Worm (Caenorhabditis elegans) whole organism, young adult: ENCODE results near the gene nhr-139.

Experiments used
- ama-1 ChIP-seq, 3 experiments: fragments of 150-350 bp in 1 of 3; sonication (generic microtip) in 2 of 3; optimal IDR thresholded peaks; 2 replicates each; lab custom pipeline; 2014 to 2018; ENCODE audit warnings: missing biosample characterization in 2 of 3, missing genetic modification characterization in 2 of 3, missing genetic modification reagents in 2 of 3
- ets-4 ChIP-seq: fragments of 200-800 bp; sonication (Bioruptor generic); optimal IDR thresholded peaks from 2 replicates; lab custom pipeline; 2018; ENCODE audit warnings: mild to moderate bottlenecking, missing genetic modification characterization, missing compliant biosample characterization
- lin-26 ChIP-seq: fragments of 200-800 bp; sonication (Bioruptor generic); IDR thresholded peaks from 2 replicates; pipeline ENCODE4 v1.3.6; 2022; ENCODE audit warnings: missing genetic modification reagents, missing genetic modification characterization, missing compliant biosample characterization
- snpc-4 ChIP-seq, 5 experiments: fragments of 150-350 bp in 1 of 5; sonication (generic microtip) in 4 of 5; optimal IDR thresholded peaks; 2 replicates each; lab custom pipeline; 2014 to 2018; ENCODE audit warnings: missing genetic modification characterization in 5 of 5, missing biosample characterization in 3 of 5, antibody characterized with exemption in 2 of 5, mild to moderate bottlenecking in 2 of 5, missing compliant biosample characterization in 2 of 5, missing genotype in 2 of 5, moderate library complexity in 2 of 5, missing genetic modification reagents in 1 of 5
- ztf-28 ChIP-seq: fragments of 200-800 bp; sonication (Bioruptor generic); IDR thresholded peaks from 2 replicates; pipeline ENCODE4 v1.3.6; 2022; ENCODE audit warnings: missing genetic modification reagents, missing genetic modification characterization, missing compliant biosample characterization

DNA sequence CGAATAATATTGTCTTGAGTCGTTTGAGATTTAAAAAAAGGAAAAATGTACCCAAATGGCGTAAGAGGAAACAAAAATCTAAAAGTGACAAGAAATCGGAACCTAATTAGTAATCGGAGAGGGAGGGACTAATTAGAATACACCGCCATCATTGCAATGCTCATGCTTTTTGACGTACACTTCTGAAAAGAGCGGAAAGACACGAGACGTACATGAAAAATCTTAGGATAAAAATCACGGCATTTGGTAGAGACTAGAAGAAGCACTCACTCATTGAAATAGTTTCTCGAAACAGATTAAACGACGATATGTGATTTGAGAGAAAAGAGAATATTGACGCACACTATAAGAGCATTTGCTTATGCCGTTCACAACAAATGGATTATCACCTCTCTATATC is 35.4 kb upstream of the nhr-139 start:
- TF ChIP-seq snpc-4 (GFP tag; optimal IDR thresholded peaks at IDR 0.05; lab: Kevin White, UChicago): no peak
- no peak for TF ChIP-seq snpc-4 (tag; optimal IDR thresholded peaks at IDR 0.05; lab: Kevin White, UChicago)
- no peak for TF ChIP-seq ama-1 (optimal IDR thresholded peaks at IDR 0.05; lab: Kevin White, UChicago)
- TF ChIP-seq ama-1 (GFP tag; optimal IDR thresholded peaks at IDR 0.05; lab: Kevin White, UChicago): no peak
- TF ChIP-seq ets-4 (GFP tag; lab: Kevin White, UChicago): no peak
- no peak for TF ChIP-seq lin-26
- no peak for TF ChIP-seq ztf-28 (GFP tag; lab: Robert Waterston, UW)
